Fruit fly (Drosophila melanogaster) whole organism, embryonic: Measurements from ENCODE around the gene Hinfp.

Experiments
- ATbp ChIP-seq: fragments of 200-800 bp; sonication (Bioruptor generic); optimal IDR thresholded peaks from 2 replicates; lab custom pipeline; 2017; ENCODE audit warnings: missing biosample characterization, mild to moderate bottlenecking, missing genetic modification characterization, missing genetic modification reagents
- Aef1 ChIP-seq: fragments of 200-800 bp; sonication (Bioruptor generic); IDR thresholded peaks from 3 replicates; pipeline ENCODE4 v1.3.6; 2022; ENCODE audit warnings: missing biosample characterization, missing genetic modification characterization
- Atf-2 ChIP-seq: fragments of 200-800 bp; sonication (Bioruptor generic); optimal IDR thresholded peaks from 2 replicates; lab custom pipeline; 2016; ENCODE audit warnings: missing biosample characterization, missing genetic modification characterization
- Bgb ChIP-seq: fragments of 200-800 bp; sonication (Bioruptor generic); IDR thresholded peaks from 2 replicates; pipeline ENCODE4 v1.3.6; 2022; ENCODE audit warnings: missing biosample characterization, missing genetic modification characterization; ENCODE audit not compliant: partially characterized antibody
- CG10543 ChIP-seq: fragments of 200-800 bp; sonication (Bioruptor generic); optimal IDR thresholded peaks from 3 replicates; lab custom pipeline; 2017; ENCODE audit warnings: missing biosample characterization, mild to moderate bottlenecking, missing genetic modification characterization, moderate library complexity
- CG10565 ChIP-seq: fragments of 200-800 bp; sonication (Bioruptor generic); optimal IDR thresholded peaks from 3 replicates; lab custom pipeline; 2016; ENCODE audit warnings: missing biosample characterization, mild to moderate bottlenecking, missing genetic modification characterization
- CG11723 ChIP-seq: fragments of 200-800 bp; sonication (Bioruptor generic); optimal IDR thresholded peaks from 2 replicates; lab custom pipeline; 2017; ENCODE audit warnings: missing biosample characterization, mild to moderate bottlenecking, missing genetic modification characterization
- CG12769 ChIP-seq: fragments of 200-800 bp; sonication (Bioruptor generic); optimal IDR thresholded peaks from 2 replicates; lab custom pipeline; 2019; ENCODE audit warnings: missing biosample characterization, mild to moderate bottlenecking, missing genetic modification characterization, moderate library complexity
- CG13296 ChIP-seq: fragments of 200-800 bp; sonication (Bioruptor generic); optimal IDR thresholded peaks from 3 replicates; lab custom pipeline; 2018; ENCODE audit warnings: missing biosample characterization, mild to moderate bottlenecking, missing genetic modification characterization
- CG14710 ChIP-seq: fragments of 200-800 bp; sonication (Bioruptor generic); optimal IDR thresholded peaks from 3 replicates; lab custom pipeline; 2019; ENCODE audit warnings: missing biosample characterization, mild to moderate bottlenecking, missing genetic modification characterization, moderate library complexity
- CG32772 ChIP-seq: fragments of 200-800 bp; sonication (Bioruptor generic); IDR thresholded peaks from 2 replicates; pipeline ENCODE4 v1.3.6; 2022; ENCODE audit warnings: missing biosample characterization, missing genetic modification characterization
- CG34224 ChIP-seq: fragments of 200-800 bp; sonication (Bioruptor generic); IDR thresholded peaks from 3 replicates; pipeline ENCODE4 v1.3.6; 2022; ENCODE audit warnings: missing biosample characterization, missing genetic modification characterization; ENCODE audit not compliant: partially characterized antibody
- CG3726 ChIP-seq: fragments of 200-800 bp; sonication (Bioruptor generic); IDR thresholded peaks from 3 replicates; pipeline ENCODE4, ENCODE4 v1.3.6; 2022; ENCODE audit warnings: missing biosample characterization, missing genetic modification characterization
- CG3995 ChIP-seq: fragments of 200-800 bp; sonication (Bioruptor generic); optimal IDR thresholded peaks from 3 replicates; lab custom pipeline; 2016; ENCODE audit warnings: missing biosample characterization, missing genetic modification characterization
- CG43689 ChIP-seq: fragments of 200-800 bp; sonication (Bioruptor generic); IDR thresholded peaks from 2 replicates; pipeline ENCODE4 v1.3.6; 2022; ENCODE audit warnings: missing biosample characterization, missing genetic modification characterization
- CG4424 ChIP-seq: fragments of 200-800 bp; sonication (Bioruptor generic); optimal IDR thresholded peaks from 3 replicates; lab custom pipeline; 2016; ENCODE audit warnings: missing biosample characterization, missing genetic modification characterization
- CG5953 ChIP-seq: fragments of 200-800 bp; sonication (Bioruptor generic); IDR thresholded peaks from 2 replicates; pipeline ENCODE4 v1.3.6; 2022; ENCODE audit warnings: missing biosample characterization, missing genetic modification characterization
- CG7745 ChIP-seq: fragments of 200-800 bp; sonication (Bioruptor generic); optimal IDR thresholded peaks from 2 replicates; lab custom pipeline; 2018; ENCODE audit warnings: missing biosample characterization, mild to moderate bottlenecking, missing genetic modification characterization, moderate library complexity
- CG7839 ChIP-seq: fragments of 200-800 bp; sonication (Bioruptor generic); optimal IDR thresholded peaks from 3 replicates; lab custom pipeline; 2018; ENCODE audit warnings: missing biosample characterization, mild to moderate bottlenecking, missing genetic modification characterization, moderate library complexity
- Chrac-16 ChIP-seq: fragments of 200-800 bp; sonication (Bioruptor generic); optimal IDR thresholded peaks from 3 replicates; lab custom pipeline; 2016; ENCODE audit warnings: missing biosample characterization, missing genetic modification characterization
- CoRest ChIP-seq: fragments of 200-800 bp; sonication (Bioruptor generic); optimal IDR thresholded peaks from 3 replicates; lab custom pipeline; 2018; ENCODE audit warnings: missing biosample characterization, mild to moderate bottlenecking, missing genetic modification characterization, moderate library complexity
- Drgx ChIP-seq: fragments of 200-800 bp; sonication (Bioruptor generic); IDR thresholded peaks from 2 replicates; pipeline ENCODE4 v1.3.6; 2022; ENCODE audit warnings: missing biosample characterization, missing genetic modification characterization
- Elba2 ChIP-seq: fragments of 200-800 bp; sonication (Bioruptor generic); optimal IDR thresholded peaks from 3 replicates; lab custom pipeline; 2016; ENCODE audit warnings: missing biosample characterization, missing genetic modification characterization
- Gsc ChIP-seq: fragments of 200-800 bp; sonication (Bioruptor generic); IDR thresholded peaks from 2 replicates; pipeline ENCODE4 v1.3.6; 2022; ENCODE audit warnings: missing biosample characterization, missing genetic modification characterization
- Pdp1 ChIP-seq, 2 experiments: fragments of 200-800 bp; sonication (Bioruptor generic); optimal IDR thresholded peaks; 3 replicates each; lab custom pipeline; 2016; ENCODE audit warnings: missing biosample characterization in 2 of 2, missing genetic modification characterization in 2 of 2, mild to moderate bottlenecking in 1 of 2, moderate library complexity in 1 of 2
- Side ChIP-seq: fragments of 200-800 bp; sonication (Bioruptor generic); optimal IDR thresholded peaks from 2 replicates; lab custom pipeline; 2016; ENCODE audit warnings: missing biosample characterization, missing genetic modification characterization
- Sin3A ChIP-seq: fragments of >200 bp; optimal IDR thresholded peaks from 2 replicates; lab custom pipeline; 2018
- Ssrp ChIP-seq: fragments of 200-800 bp; sonication (Bioruptor generic); optimal IDR thresholded peaks from 2 replicates; lab custom pipeline; 2018; ENCODE audit warnings: missing biosample characterization, mild to moderate bottlenecking, missing genetic modification characterization, moderate library complexity
- Usf ChIP-seq: fragments of 200-800 bp; sonication (Bioruptor generic); optimal IDR thresholded peaks from 2 replicates; lab custom pipeline; 2017; ENCODE audit warnings: missing genotype, missing biosample characterization, missing genetic modification characterization
- ab ChIP-seq: fragments of 200-800 bp; sonication (Bioruptor generic); optimal IDR thresholded peaks from 2 replicates; lab custom pipeline; 2016; ENCODE audit warnings: missing biosample characterization, missing genetic modification characterization
- aop ChIP-seq: fragments of 200-800 bp; sonication (Bioruptor generic); IDR thresholded peaks from 2 replicates; pipeline ENCODE4 v1.3.6; 2022; ENCODE audit warnings: missing biosample characterization, missing genetic modification characterization
- croc ChIP-seq: fragments of 200-800 bp; sonication (Bioruptor generic); conservative IDR thresholded peaks from 3 replicates; pipeline ENCODE4 v1.3.6; 2022; ENCODE audit warnings: missing biosample characterization, missing genetic modification characterization
- crol ChIP-seq: fragments of 200-800 bp; sonication (Bioruptor generic); IDR thresholded peaks from 2 replicates; pipeline ENCODE4 v1.3.6; 2022; ENCODE audit warnings: missing biosample characterization, missing genetic modification characterization
- dati ChIP-seq: fragments of 200-800 bp; sonication (Bioruptor generic); IDR thresholded peaks from 2 replicates; pipeline ENCODE4 v1.3.6; 2022; ENCODE audit warnings: missing biosample characterization, missing genetic modification characterization
- dmrt99B ChIP-seq: fragments of 200-800 bp; sonication (Bioruptor generic); optimal IDR thresholded peaks from 2 replicates; lab custom pipeline; 2018; ENCODE audit warnings: missing biosample characterization, mild to moderate bottlenecking, missing genetic modification characterization, moderate library complexity
- gcm ChIP-seq: fragments of 200-800 bp; sonication (Bioruptor generic); optimal IDR thresholded peaks from 2 replicates; lab custom pipeline; 2019; ENCODE audit warnings: missing biosample characterization, mild to moderate bottlenecking, missing genetic modification characterization, moderate library complexity
- h ChIP-seq: fragments of >200 bp; optimal IDR thresholded peaks from 2 replicates; lab custom pipeline; 2017
- hb ChIP-seq: fragments of 200-800 bp; sonication (Bioruptor generic); IDR thresholded peaks from 3 replicates; pipeline ENCODE4 v1.3.6; 2022; ENCODE audit warnings: missing biosample characterization, missing genetic modification characterization; ENCODE audit not compliant: partially characterized antibody
- ken ChIP-seq: fragments of 200-800 bp; sonication (Bioruptor generic); IDR thresholded peaks from 3 replicates; pipeline ENCODE4 v1.3.6; 2022; ENCODE audit warnings: missing biosample characterization, missing genetic modification characterization
- maf-S ChIP-seq: fragments of 200-800 bp; sonication (Bioruptor generic); optimal IDR thresholded peaks from 2 replicates; lab custom pipeline; 2016; ENCODE audit warnings: missing biosample characterization, missing genetic modification characterization
- oc ChIP-seq: fragments of 200-800 bp; sonication (Bioruptor generic); optimal IDR thresholded peaks from 2 replicates; lab custom pipeline; 2018; ENCODE audit warnings: missing biosample characterization, mild to moderate bottlenecking, missing genetic modification characterization, moderate library complexity
- prd ChIP-seq, 3 experiments: fragments of >200 bp in 2 of 3; fragments of 200-800 bp in 1 of 3; sonication (Bioruptor generic) in 1 of 3; optimal IDR thresholded peaks in 2 of 3; IDR thresholded peaks in 1 of 3; 2 replicates in 2 of 3; 3 replicates in 1 of 3; pipeline versions ENCODE4 v1.3.6 to Lab custom; 2017 to 2022; ENCODE audit warnings: missing biosample characterization in 1 of 3, missing genetic modification characterization in 1 of 3
- scrt ChIP-seq: fragments of 200-800 bp; sonication (Bioruptor generic); optimal IDR thresholded peaks from 2 replicates; lab custom pipeline; 2018; ENCODE audit warnings: missing biosample characterization, mild to moderate bottlenecking, missing genetic modification characterization, moderate library complexity
- slou ChIP-seq: fragments of 200-800 bp; sonication (Bioruptor generic); optimal IDR thresholded peaks from 3 replicates; lab custom pipeline; 2016; ENCODE audit warnings: missing biosample characterization, missing genetic modification characterization
- ssp ChIP-seq: fragments of 200-800 bp; sonication (Bioruptor generic); IDR thresholded peaks from 2 replicates; pipeline ENCODE4 v1.3.6; 2022; ENCODE audit warnings: missing biosample characterization, missing genetic modification characterization
- sug ChIP-seq: fragments of 200-800 bp; optimal IDR thresholded peaks from 2 replicates; lab custom pipeline; 2019; ENCODE audit warnings: missing biosample characterization, mild to moderate bottlenecking, missing genetic modification characterization, moderate library complexity
- tio ChIP-seq: fragments of 200-800 bp; sonication (Bioruptor generic); optimal IDR thresholded peaks from 2 replicates; lab custom pipeline; 2017; ENCODE audit warnings: missing biosample characterization, missing genetic modification characterization, inconsistent platforms
- tll ChIP-seq, 2 experiments: fragments of 200-800 bp in 1 of 2; fragments of >200 bp in 1 of 2; sonication (Bioruptor generic) in 1 of 2; optimal IDR thresholded peaks; 2 replicates each; lab custom pipeline; 2017 to 2019; ENCODE audit warnings: missing biosample characterization in 2 of 2, missing genetic modification characterization in 2 of 2, mild to moderate bottlenecking in 1 of 2, moderate library complexity in 1 of 2
- unc-4 ChIP-seq: fragments of 200-800 bp; sonication (Bioruptor generic); IDR thresholded peaks from 2 replicates; pipeline ENCODE4 v1.3.6; 2022; ENCODE audit warnings: missing biosample characterization, missing genetic modification characterization; ENCODE audit not compliant: partially characterized antibody
- wek ChIP-seq: fragments of 200-800 bp; sonication (Bioruptor generic); optimal IDR thresholded peaks from 3 replicates; lab custom pipeline; 2018; ENCODE audit warnings: missing biosample characterization, mild to moderate bottlenecking, missing genetic modification characterization, moderate library complexity

Gene Hinfp

dm6 chrX:654949-655348 is 29.6 kb downstream of the Hinfp start (continued):
- TF ChIP-seq gcm (GFP tag; lab: Kevin White, UChicago): peak; percentile 92
- TF ChIP-seq Ssrp (tag; lab: Kevin White, UChicago): peak; percentile 91
- TF ChIP-seq CG7839 (tag; lab: Kevin White, UChicago): peak; percentile 96
- peak; percentile 95 for TF ChIP-seq dati (GFP tag; lab: Robert Waterston, UW)
- TF ChIP-seq CG3726: peak; percentile 95
- peak; percentile 16; the same call in 1 of the 2 replicates for TF ChIP-seq Bgb (GFP tag; lab: Robert Waterston, UW)
- TF ChIP-seq ATbp (GFP tag; lab: Kevin White, UChicago): peak; percentile 97
- peak; percentile 95 for TF ChIP-seq Side
- peak; percentile 88 for TF ChIP-seq croc (GFP tag; lab: Robert Waterston, UW)
- TF ChIP-seq Chrac-16 (GFP tag; lab: Kevin White, UChicago): peak; percentile 93
- no peak for TF ChIP-seq crol (GFP tag; lab: Robert Waterston, UW)
- peak; percentile 95 for TF ChIP-seq CoRest
- TF ChIP-seq dmrt99B (tag; lab: Kevin White, UChicago): peak; percentile 96
- TF ChIP-seq CG10565 (GFP tag; lab: Kevin White, UChicago): peak; percentile 85
- TF ChIP-seq h (lab: Kevin White, UChicago): no peak
- TF ChIP-seq oc (tag; lab: Kevin White, UChicago): peak; percentile 96
- peak; percentile 96 for TF ChIP-seq CG32772 (GFP tag; lab: Robert Waterston, UW)
- peak; percentile 79 for TF ChIP-seq CG3995 (GFP tag; lab: Kevin White, UChicago)
- TF ChIP-seq prd (optimal IDR thresholded peaks at IDR 0.05; lab: Kevin White, UChicago): no peak
- peak; percentile 97 for TF ChIP-seq prd (GFP tag; IDR thresholded peaks at IDR 0.05; lab: Robert Waterston, UW)
- peak; percentile 23 for TF ChIP-seq Elba2 (GFP tag; lab: Kevin White, UChicago)
- no peak for TF ChIP-seq tio (GFP tag; lab: Kevin White, UChicago)
- peak; percentile 89 for TF ChIP-seq sug
- TF ChIP-seq ab (GFP tag; lab: Kevin White, UChicago): peak; percentile 93
- peak; percentile 85 for TF ChIP-seq aop (GFP tag; lab: Robert Waterston, UW)
- no peak for TF ChIP-seq unc-4 (GFP tag; lab: Robert Waterston, UW)
- TF ChIP-seq CG11723 (GFP tag; lab: Kevin White, UChicago): peak; percentile 96
- TF ChIP-seq ssp (GFP tag; lab: Robert Waterston, UW): peak; percentile 85
- peak; percentile 97 for TF ChIP-seq CG5953
- no peak for TF ChIP-seq CG34224
- TF ChIP-seq Atf-2: peak; percentile 93
- peak; percentile 98 for TF ChIP-seq Drgx (GFP tag; lab: Robert Waterston, UW)
- peak; percentile 71 for TF ChIP-seq Gsc
- no peak for TF ChIP-seq tll (GFP tag; optimal IDR thresholded peaks at IDR 0.05; lab: Kevin White, UChicago)
- peak; percentile 95 for TF ChIP-seq CG13296
- TF ChIP-seq Aef1: peak; percentile 95
- peak; percentile 97 for TF ChIP-seq ken (GFP tag; lab: Robert Waterston, UW)
- TF ChIP-seq Pdp1 (GFP tag; optimal IDR thresholded peaks at IDR 0.05; lab: Kevin White, UChicago): peak; percentile 94
- TF ChIP-seq maf-S: peak; percentile 95
- peak; percentile 75 for TF ChIP-seq slou
- TF ChIP-seq CG10543 (GFP tag; lab: Kevin White, UChicago): peak; percentile 95
- peak; percentile 92 for TF ChIP-seq scrt (GFP tag; lab: Kevin White, UChicago)
- no peak for TF ChIP-seq Sin3A (lab: Kevin White, UChicago)
- peak; percentile 98 for TF ChIP-seq CG12769 (tag; lab: Kevin White, UChicago)
- TF ChIP-seq CG14710: peak; percentile 93
- TF ChIP-seq Usf (GFP tag; lab: Kevin White, UChicago): peak; percentile 88
- peak; percentile 85 for TF ChIP-seq CG43689 (GFP tag; lab: Robert Waterston, UW)
- TF ChIP-seq hb (GFP tag; lab: Robert Waterston, UW): no peak
- TF ChIP-seq wek: peak; percentile 91
- peak; percentile 94 for TF ChIP-seq CG4424 (GFP tag; lab: Kevin White, UChicago)
- no peak for TF ChIP-seq CG7745
